Fruit fly (Drosophila melanogaster) whole organism, embryonic: ENCODE results near the gene CG12702.

Source experiments
- Atf6 ChIP-seq: fragments of 200-800 bp; sonication (Bioruptor generic); IDR thresholded peaks from 2 replicates; pipeline ENCODE4 v1.3.6; 2022; ENCODE audit warnings: missing biosample characterization, missing genetic modification characterization
- CG10321 ChIP-seq: fragments of 200-800 bp; sonication (Bioruptor generic); IDR thresholded peaks from 2 replicates; pipeline ENCODE4 v1.3.6; 2022; ENCODE audit warnings: missing biosample characterization, missing genetic modification characterization
- CG10565 ChIP-seq: fragments of 200-800 bp; sonication (Bioruptor generic); optimal IDR thresholded peaks from 3 replicates; lab custom pipeline; 2016; ENCODE audit warnings: missing biosample characterization, mild to moderate bottlenecking, missing genetic modification characterization
- CG11456 ChIP-seq: fragments of 200-800 bp; sonication (Bioruptor generic); IDR thresholded peaks from 3 replicates; pipeline ENCODE4 v1.3.6; 2022; ENCODE audit warnings: missing biosample characterization, missing genetic modification characterization
- CG12104 ChIP-seq: fragments of 200-800 bp; sonication (Bioruptor generic); optimal IDR thresholded peaks from 3 replicates; lab custom pipeline; 2016; ENCODE audit warnings: missing biosample characterization, missing genetic modification characterization
- CG13894 ChIP-seq: fragments of 200-800 bp; sonication (Bioruptor generic); optimal IDR thresholded peaks from 3 replicates; lab custom pipeline; 2018; ENCODE audit warnings: missing biosample characterization, mild to moderate bottlenecking, missing genetic modification characterization, moderate library complexity
- CG14667 ChIP-seq: fragments of 200-800 bp; sonication (Bioruptor generic); IDR thresholded peaks from 2 replicates; pipeline ENCODE4 v1.3.6; 2022; ENCODE audit warnings: missing biosample characterization, missing genetic modification characterization
- CG14710 ChIP-seq: fragments of 200-800 bp; sonication (Bioruptor generic); optimal IDR thresholded peaks from 3 replicates; lab custom pipeline; 2019; ENCODE audit warnings: missing biosample characterization, mild to moderate bottlenecking, missing genetic modification characterization, moderate library complexity
- CG15479 ChIP-seq: fragments of 200-800 bp; sonication (Bioruptor generic); optimal IDR thresholded peaks from 3 replicates; lab custom pipeline; 2019; ENCODE audit warnings: missing biosample characterization, mild to moderate bottlenecking, missing genetic modification characterization, moderate library complexity
- CG2116 ChIP-seq: fragments of 200-800 bp; sonication (Bioruptor generic); optimal IDR thresholded peaks from 3 replicates; lab custom pipeline; 2018; ENCODE audit warnings: missing biosample characterization, mild to moderate bottlenecking, missing genetic modification characterization
- CG2712 ChIP-seq: fragments of 200-800 bp; optimal IDR thresholded peaks from 3 replicates; lab custom pipeline; 2019; ENCODE audit warnings: missing biosample characterization, mild to moderate bottlenecking, missing genetic modification characterization, moderate library complexity
- CG4617 ChIP-seq: fragments of 200-800 bp; sonication (Bioruptor generic); optimal IDR thresholded peaks from 3 replicates; lab custom pipeline; 2016; ENCODE audit warnings: missing biosample characterization, missing genetic modification characterization, borderline replicate concordance
- CG4707 ChIP-seq: fragments of 200-800 bp; sonication (Bioruptor generic); optimal IDR thresholded peaks from 2 replicates; lab custom pipeline; 2018; ENCODE audit warnings: missing biosample characterization, mild to moderate bottlenecking, missing genetic modification characterization, moderate library complexity
- CG6654 ChIP-seq: fragments of 200-800 bp; sonication (Bioruptor generic); optimal IDR thresholded peaks from 2 replicates; lab custom pipeline; 2017; ENCODE audit warnings: missing biosample characterization, mild to moderate bottlenecking, missing genetic modification characterization
- CG6765 ChIP-seq: fragments of 200-800 bp; sonication (Bioruptor generic); optimal IDR thresholded peaks from 3 replicates; lab custom pipeline; 2017; ENCODE audit warnings: missing biosample characterization, mild to moderate bottlenecking, missing genetic modification characterization
- CG7839 ChIP-seq: fragments of 200-800 bp; sonication (Bioruptor generic); optimal IDR thresholded peaks from 3 replicates; lab custom pipeline; 2018; ENCODE audit warnings: missing biosample characterization, mild to moderate bottlenecking, missing genetic modification characterization, moderate library complexity
- CG8478 ChIP-seq: fragments of >200 bp; optimal IDR thresholded peaks from 2 replicates; lab custom pipeline; 2018
- CG8924 ChIP-seq: fragments of 200-800 bp; optimal IDR thresholded peaks from 3 replicates; lab custom pipeline; 2019; ENCODE audit warnings: missing biosample characterization, mild to moderate bottlenecking, missing genetic modification characterization, moderate library complexity
- Chrac-16 ChIP-seq: fragments of 200-800 bp; sonication (Bioruptor generic); optimal IDR thresholded peaks from 3 replicates; lab custom pipeline; 2016; ENCODE audit warnings: missing biosample characterization, missing genetic modification characterization
- Dp ChIP-seq: fragments of 200-800 bp; sonication (Bioruptor generic); optimal IDR thresholded peaks from 2 replicates; lab custom pipeline; 2018; ENCODE audit warnings: missing biosample characterization, mild to moderate bottlenecking, missing genetic modification characterization, moderate library complexity
- Elba2 ChIP-seq: fragments of 200-800 bp; sonication (Bioruptor generic); optimal IDR thresholded peaks from 3 replicates; lab custom pipeline; 2016; ENCODE audit warnings: missing biosample characterization, missing genetic modification characterization
- GATAe ChIP-seq: fragments of 200-800 bp; sonication (Bioruptor generic); conservative IDR thresholded peaks from 2 replicates; pipeline ENCODE4 v1.3.6; 2022; ENCODE audit warnings: missing biosample characterization, missing genetic modification characterization
- Lim3 ChIP-seq: fragments of 200-800 bp; sonication (Bioruptor generic); IDR thresholded peaks from 2 replicates; pipeline ENCODE4 v1.3.6; 2022; ENCODE audit warnings: missing biosample characterization, missing genetic modification characterization
- NK7.1 ChIP-seq: fragments of 200-800 bp; sonication (Bioruptor generic); optimal IDR thresholded peaks from 3 replicates; lab custom pipeline; 2016; ENCODE audit warnings: missing biosample characterization, missing genetic modification characterization
- Optix ChIP-seq: fragments of 200-800 bp; sonication (Bioruptor generic); IDR thresholded peaks from 3 replicates; pipeline ENCODE4 v1.3.6; 2022; ENCODE audit warnings: missing biosample characterization, missing genetic modification characterization
- Pdp1 ChIP-seq, 2 experiments: fragments of 200-800 bp; sonication (Bioruptor generic); optimal IDR thresholded peaks; 3 replicates each; lab custom pipeline; 2016; ENCODE audit warnings: missing biosample characterization in 2 of 2, missing genetic modification characterization in 2 of 2, mild to moderate bottlenecking in 1 of 2, moderate library complexity in 1 of 2
- Stat92E ChIP-seq, 3 experiments: fragments of >200 bp in 2 of 3; fragments of 200-800 bp in 1 of 3; sonication (Bioruptor generic) in 1 of 3; optimal IDR thresholded peaks; 2 replicates each; lab custom pipeline; 2017 to 2019; ENCODE audit warnings: missing biosample characterization in 3 of 3, missing genetic modification characterization in 3 of 3, mild to moderate bottlenecking in 1 of 3, moderate library complexity in 1 of 3
- ato ChIP-seq: fragments of 200-800 bp; sonication (Bioruptor generic); IDR thresholded peaks from 2 replicates; pipeline ENCODE4 v1.3.6; 2022; ENCODE audit warnings: missing biosample characterization, missing genetic modification characterization; ENCODE audit not compliant: partially characterized antibody
- bsh ChIP-seq, 2 experiments: fragments of 200-800 bp; sonication (Bioruptor generic); optimal IDR thresholded peaks; 2 replicates each; lab custom pipeline; 2017 to 2018; ENCODE audit warnings: mild to moderate bottlenecking in 2 of 2, missing biosample characterization in 2 of 2, missing genetic modification characterization in 2 of 2, moderate library complexity in 1 of 2
- chn ChIP-seq: fragments of 200-800 bp; sonication (Bioruptor generic); optimal IDR thresholded peaks from 2 replicates; lab custom pipeline; 2016; ENCODE audit warnings: missing biosample characterization, missing genetic modification characterization
- cwo ChIP-seq: fragments of 200-800 bp; sonication (Bioruptor generic); optimal IDR thresholded peaks from 3 replicates; lab custom pipeline; 2017; ENCODE audit warnings: missing biosample characterization, missing genetic modification characterization, mild to moderate bottlenecking, moderate library complexity, missing genetic modification reagents
- ftz-f1 ChIP-seq: fragments of 200-800 bp; sonication (Bioruptor generic); optimal IDR thresholded peaks from 2 replicates; lab custom pipeline; 2016; ENCODE audit warnings: missing biosample characterization, missing genetic modification characterization
- gce ChIP-seq: fragments of 200-800 bp; sonication (Bioruptor generic); IDR thresholded peaks from 3 replicates; pipeline ENCODE4 v1.3.6; 2022; ENCODE audit warnings: missing biosample characterization, missing genetic modification characterization
- hbn ChIP-seq: fragments of 200-800 bp; sonication (Bioruptor generic); IDR thresholded peaks from 2 replicates; pipeline ENCODE4 v1.3.6; 2022; ENCODE audit warnings: missing biosample characterization, missing genetic modification characterization; ENCODE audit not compliant: partially characterized antibody
- ken ChIP-seq: fragments of 200-800 bp; sonication (Bioruptor generic); IDR thresholded peaks from 3 replicates; pipeline ENCODE4 v1.3.6; 2022; ENCODE audit warnings: missing biosample characterization, missing genetic modification characterization
- lola ChIP-seq, 3 experiments: fragments of >200 bp in 2 of 3; fragments of 200-800 bp in 1 of 3; sonication (Bioruptor generic) in 1 of 3; optimal IDR thresholded peaks; 2 replicates each; lab custom pipeline; 2017 to 2019; ENCODE audit warnings: missing biosample characterization in 3 of 3, missing genetic modification characterization in 3 of 3, mild to moderate bottlenecking in 1 of 3, moderate library complexity in 1 of 3
- prd ChIP-seq, 3 experiments: fragments of >200 bp in 2 of 3; fragments of 200-800 bp in 1 of 3; sonication (Bioruptor generic) in 1 of 3; optimal IDR thresholded peaks in 2 of 3; IDR thresholded peaks in 1 of 3; 2 replicates in 2 of 3; 3 replicates in 1 of 3; pipeline versions ENCODE4 v1.3.6 to Lab custom; 2017 to 2022; ENCODE audit warnings: missing biosample characterization in 1 of 3, missing genetic modification characterization in 1 of 3
- pzg ChIP-seq: fragments of 200-800 bp; sonication (Bioruptor generic); optimal IDR thresholded peaks from 3 replicates; lab custom pipeline; 2018; ENCODE audit warnings: missing biosample characterization, mild to moderate bottlenecking, missing genetic modification characterization, moderate library complexity
- sc ChIP-seq, 3 experiments: fragments of >200 bp in 2 of 3; fragments of 200-800 bp in 1 of 3; sonication (Bioruptor generic) in 1 of 3; optimal IDR thresholded peaks; 2 replicates in 2 of 3; 3 replicates in 1 of 3; lab custom pipeline; 2017; ENCODE audit warnings: mild to moderate bottlenecking in 1 of 3, missing biosample characterization in 1 of 3, missing genetic modification characterization in 1 of 3, missing genetic modification reagents in 1 of 3
- stc ChIP-seq: fragments of 200-800 bp; sonication (Bioruptor generic); IDR thresholded peaks from 2 replicates; pipeline ENCODE4 v1.3.6; 2022; ENCODE audit warnings: missing biosample characterization, missing genetic modification characterization
- toy ChIP-seq: fragments of 200-800 bp; sonication (Bioruptor generic); IDR thresholded peaks from 2 replicates; pipeline ENCODE4 v1.3.6; 2022; ENCODE audit warnings: missing biosample characterization, missing genetic modification characterization
- twi ChIP-seq: fragments of 200-800 bp; optimal IDR thresholded peaks from 2 replicates; lab custom pipeline; 2019; ENCODE audit warnings: missing biosample characterization, mild to moderate bottlenecking, missing genetic modification characterization, moderate library complexity
- usp ChIP-seq: fragments of >200 bp; optimal IDR thresholded peaks from 2 replicates; lab custom pipeline; 2017; ENCODE audit warnings: missing biosample characterization, missing genetic modification characterization
- vvl ChIP-seq: fragments of 200-800 bp; sonication (Bioruptor generic); IDR thresholded peaks from 2 replicates; pipeline ENCODE4 v1.3.6; 2022; ENCODE audit warnings: missing biosample characterization, missing genetic modification characterization
- zf30C ChIP-seq: fragments of 200-800 bp; sonication (Bioruptor generic); optimal IDR thresholded peaks from 3 replicates; lab custom pipeline; 2018; ENCODE audit warnings: missing biosample characterization, mild to moderate bottlenecking, missing genetic modification characterization

The CG12702 gene

dm6 chrX:19782736-19783325 is 18.2 kb upstream of the CG12702 start (continued):
- TF ChIP-seq CG15479 (peak; percentile 50), ftz-f1 (GFP tag; lab: Kevin White, UChicago) (no peak)

dm6 chrX:19781861-19782260 is 17.2 kb upstream of the CG12702 start:
- TF ChIP-seq CG10321 = no peak
- peak; percentile 61 for TF ChIP-seq CG8478
- TF ChIP-seq prd (optimal IDR thresholded peaks at IDR 0.05; lab: Kevin White, UChicago) = no peak
- peak; percentile 5; the same call in 1 of the 3 replicates for TF ChIP-seq prd (GFP tag; IDR thresholded peaks at IDR 0.05; lab: Robert Waterston, UW)
- no peak for TF ChIP-seq vvl (GFP tag; lab: Robert Waterston, UW)
- TF ChIP-seq Lim3 (GFP tag; lab: Robert Waterston, UW) = no peak
- no peak for TF ChIP-seq stc (GFP tag; lab: Robert Waterston, UW)
- TF ChIP-seq chn (GFP tag; lab: Kevin White, UChicago) = no peak
- TF ChIP-seq CG12104 (GFP tag; lab: Kevin White, UChicago) = no peak
- TF ChIP-seq usp = no peak
- no peak for TF ChIP-seq Optix (GFP tag; lab: Robert Waterston, UW)
- no peak for TF ChIP-seq CG11456
- TF ChIP-seq CG14667 (GFP tag; lab: Robert Waterston, UW) = no peak
- TF ChIP-seq, all 482 proteins: peak for 2

DNA sequence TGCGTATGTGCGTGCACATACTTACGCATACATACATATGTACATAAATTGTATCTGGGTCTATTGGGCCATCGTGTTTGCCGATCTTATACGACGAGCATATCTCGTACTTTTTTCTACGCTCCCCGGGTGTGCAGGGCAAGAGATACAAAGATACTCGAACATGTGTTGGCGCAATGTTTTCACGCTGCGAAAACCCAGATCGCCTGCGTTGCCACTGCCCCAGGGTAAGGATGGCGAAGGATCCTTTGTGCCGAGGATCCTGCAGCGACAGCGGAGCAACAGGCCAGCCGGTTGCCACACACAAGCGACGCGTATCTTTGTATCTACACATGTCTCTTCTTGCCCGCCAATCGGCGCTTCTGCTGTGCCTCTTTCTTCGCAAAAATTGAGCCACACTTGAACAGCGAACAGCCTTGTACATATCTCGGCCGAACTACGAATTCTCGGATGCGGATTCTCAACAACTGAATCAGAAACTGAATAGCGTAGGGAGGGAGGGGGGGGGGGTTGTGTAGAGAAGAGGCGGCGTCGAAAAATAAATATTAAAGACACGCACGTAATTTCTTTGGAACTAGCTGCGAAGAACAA is 10.5 kb upstream of the CG12702 start:
- no peak for TF ChIP-seq CG4617 (GFP tag; lab: Kevin White, UChicago)
- no peak for TF ChIP-seq CG6654 (GFP tag; lab: Kevin White, UChicago)
- TF ChIP-seq CG15479 = peak; percentile 97
- TF ChIP-seq zf30C (GFP tag; lab: Kevin White, UChicago) = no peak
- peak; percentile 97 for TF ChIP-seq twi (tag; lab: Kevin White, UChicago)
- TF ChIP-seq CG6765 (GFP tag; lab: Kevin White, UChicago) = no peak
- no peak for TF ChIP-seq Elba2 (GFP tag; lab: Kevin White, UChicago)
- TF ChIP-seq bsh (GFP tag; optimal IDR thresholded peaks at IDR 0.05; lab: Kevin White, UChicago) = no peak
- TF ChIP-seq Atf6 (GFP tag; lab: Robert Waterston, UW) = no peak
- TF ChIP-seq hbn (GFP tag; lab: Robert Waterston, UW) = no peak
- no peak for TF ChIP-seq gce (GFP tag; lab: Robert Waterston, UW)
- TF ChIP-seq Stat92E (GFP tag; optimal IDR thresholded peaks at IDR 0.05; lab: Kevin White, UChicago) = peak in 1 of 3 experiments; percentile 35
- TF ChIP-seq CG4707 = no peak
- TF ChIP-seq cwo (GFP tag; lab: Kevin White, UChicago) = no peak
- no peak for TF ChIP-seq toy (GFP tag; lab: Robert Waterston, UW)
- peak; percentile 7 for TF ChIP-seq CG8924 (tag; lab: Kevin White, UChicago)
- no peak for TF ChIP-seq CG13894
- no peak for TF ChIP-seq CG7839 (tag; lab: Kevin White, UChicago)
- TF ChIP-seq CG2116 (GFP tag; lab: Kevin White, UChicago) = no peak
- TF ChIP-seq CG2712 = no peak
- no peak for TF ChIP-seq CG10565 (GFP tag; lab: Kevin White, UChicago)
- TF ChIP-seq GATAe (GFP tag; lab: Robert Waterston, UW) = no peak
- TF ChIP-seq CG14710 (tag; lab: Kevin White, UChicago) = no peak
- no peak for TF ChIP-seq Pdp1 (GFP tag; optimal IDR thresholded peaks at IDR 0.05; lab: Kevin White, UChicago)
- no peak for TF ChIP-seq ato (GFP tag; lab: Robert Waterston, UW)
- TF ChIP-seq pzg = no peak
- no peak for TF ChIP-seq Chrac-16 (GFP tag; lab: Kevin White, UChicago)
- TF ChIP-seq sc (optimal IDR thresholded peaks at IDR 0.05; lab: Kevin White, UChicago) = no peak
- TF ChIP-seq sc (GFP tag; optimal IDR thresholded peaks at IDR 0.05; lab: Kevin White, UChicago) = no peak
- no peak for TF ChIP-seq Dp (GFP tag; lab: Kevin White, UChicago)
- TF ChIP-seq lola (GFP tag; optimal IDR thresholded peaks at IDR 0.05; lab: Kevin White, UChicago) = no peak
- TF ChIP-seq ken (GFP tag; lab: Robert Waterston, UW) = no peak
- no peak for TF ChIP-seq NK7.1 (GFP tag; lab: Kevin White, UChicago)
